Worm (Caenorhabditis elegans) whole organism, mixed stage, embryonic: ENCODE results near the gene klp-12.

Source experiments
- hlh-1 ChIP-seq: fragments of 150-350 bp; optimal IDR thresholded peaks from 2 replicates; lab custom pipeline; 2014; ENCODE audit warnings: missing biosample characterization, missing genetic modification reagents, missing genetic modification characterization
- lsy-2 ChIP-seq: fragments of 150-350 bp; optimal IDR thresholded peaks from 2 replicates; lab custom pipeline; 2014; ENCODE audit warnings: missing biosample characterization, missing genetic modification characterization
- nhr-12 ChIP-seq: fragments of 150-350 bp; optimal IDR thresholded peaks from 2 replicates; lab custom pipeline; 2014; ENCODE audit warnings: missing biosample characterization, missing genetic modification characterization
- unc-39 ChIP-seq: fragments of 150-350 bp; optimal IDR thresholded peaks from 2 replicates; lab custom pipeline; 2014; ENCODE audit warnings: missing biosample characterization, missing genetic modification characterization

DNA sequence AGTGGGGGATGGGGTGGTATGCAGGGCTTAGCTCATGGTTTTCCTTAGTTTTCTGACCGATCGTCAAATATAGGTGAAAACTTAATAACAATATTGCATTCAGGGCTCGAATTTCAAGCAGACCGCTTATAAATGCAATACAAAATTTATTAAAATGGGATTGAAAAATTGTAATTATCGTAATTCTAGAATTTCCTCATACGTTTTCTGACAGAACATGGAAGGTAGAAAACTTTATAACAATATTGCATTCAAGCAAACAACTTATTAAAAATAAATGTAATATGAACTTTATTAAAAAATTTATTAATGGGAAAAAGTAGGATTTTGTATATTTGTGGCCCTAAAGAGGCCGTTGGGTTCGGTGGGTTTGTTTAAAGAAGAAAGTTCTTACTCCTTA is 36.0 kb downstream of the klp-12 start:
- TF ChIP-seq nhr-12 (tag; lab: Kevin White, UChicago) = no peak
- no peak for TF ChIP-seq unc-39 (tag; lab: Kevin White, UChicago)
- no peak for TF ChIP-seq lsy-2 (tag; lab: Kevin White, UChicago)
- no peak for TF ChIP-seq hlh-1 (tag; lab: Kevin White, UChicago)
